Worm (Caenorhabditis elegans) whole organism, L3 larva: Measurements from ENCODE around the gene nhr-202.

Experiments
- R02D3.7 ChIP-seq: fragments of 150-350 bp; optimal IDR thresholded peaks from 2 replicates; lab custom pipeline; 2014; ENCODE audit warnings: missing biosample characterization, missing genetic modification characterization
- aly-2 ChIP-seq: fragments of 150-350 bp; optimal IDR thresholded peaks from 2 replicates; lab custom pipeline; 2014; ENCODE audit warnings: missing biosample characterization, missing genetic modification characterization
- ama-1 ChIP-seq: fragments of 150-350 bp; optimal IDR thresholded peaks from 2 replicates; lab custom pipeline; 2018
- ceh-16 ChIP-seq: sonication (generic microtip); optimal IDR thresholded peaks from 2 replicates; lab custom pipeline; 2017; ENCODE audit warnings: missing biosample characterization, missing genetic modification characterization
- ceh-28 ChIP-seq: fragments of 150-350 bp; optimal IDR thresholded peaks from 2 replicates; lab custom pipeline; 2014; ENCODE audit warnings: missing biosample characterization, missing genetic modification reagents, missing genetic modification characterization
- ceh-82 ChIP-seq: fragments of 150-350 bp; optimal IDR thresholded peaks from 2 replicates; lab custom pipeline; 2014; ENCODE audit warnings: missing biosample characterization, missing genetic modification characterization
- ceh-9 ChIP-seq: sonication (generic microtip); optimal IDR thresholded peaks from 2 replicates; lab custom pipeline; 2018; ENCODE audit warnings: missing biosample characterization, missing genetic modification characterization
- daf-12 ChIP-seq: fragments of 150-350 bp; optimal IDR thresholded peaks from 2 replicates; lab custom pipeline; 2014; ENCODE audit warnings: missing biosample characterization, missing genetic modification reagents, missing genetic modification characterization
- elt-1 ChIP-seq: fragments of 150-350 bp; optimal IDR thresholded peaks from 2 replicates; lab custom pipeline; 2014; ENCODE audit warnings: missing biosample characterization, missing genetic modification characterization
- elt-2 ChIP-seq: sonication (generic microtip); optimal IDR thresholded peaks from 2 replicates; lab custom pipeline; 2016; ENCODE audit warnings: missing genetic modification reagents, mild to moderate bottlenecking, missing genetic modification characterization, missing compliant biosample characterization
- elt-3 ChIP-seq, 3 experiments: fragments of 150-350 bp in 1 of 3; sonication (generic microtip) in 2 of 3; optimal IDR thresholded peaks; 2 replicates in 2 of 3; 4 replicates in 1 of 3; lab custom pipeline; 2014 to 2017; ENCODE audit warnings: missing biosample characterization in 3 of 3, missing genetic modification characterization in 3 of 3
- fkh-2 ChIP-seq: fragments of 150-350 bp; optimal IDR thresholded peaks from 2 replicates; lab custom pipeline; 2014; ENCODE audit warnings: missing biosample characterization, missing genetic modification reagents, missing genetic modification characterization
- fos-1 ChIP-seq: fragments of 150-350 bp; optimal IDR thresholded peaks from 2 replicates; lab custom pipeline; 2014; ENCODE audit warnings: missing biosample characterization, missing genetic modification characterization
- hmg-11 ChIP-seq: sonication (generic microtip); optimal IDR thresholded peaks from 2 replicates; lab custom pipeline; 2016; ENCODE audit warnings: missing genetic modification characterization, missing compliant biosample characterization
- jun-1 ChIP-seq: fragments of 150-350 bp; optimal IDR thresholded peaks from 2 replicates; lab custom pipeline; 2014; ENCODE audit warnings: missing biosample characterization, missing genetic modification reagents, missing genetic modification characterization
- lin-15B ChIP-seq: fragments of 150-350 bp; optimal IDR thresholded peaks from 2 replicates; lab custom pipeline; 2014; ENCODE audit warnings: missing biosample characterization, missing genetic modification characterization
- lin-39 ChIP-seq: fragments of 150-350 bp; optimal IDR thresholded peaks from 2 replicates; lab custom pipeline; 2018; ENCODE audit warnings: missing biosample characterization, missing genetic modification reagents, missing genetic modification characterization
- lsy-12 ChIP-seq: sonication (generic microtip); optimal IDR thresholded peaks from 2 replicates; lab custom pipeline; 2016; ENCODE audit warnings: mild to moderate bottlenecking, missing genetic modification characterization, missing compliant biosample characterization
- mdl-1 ChIP-seq: fragments of 150-350 bp; optimal IDR thresholded peaks from 2 replicates; lab custom pipeline; 2014; ENCODE audit warnings: missing biosample characterization, missing genetic modification characterization
- mml-1 ChIP-seq: fragments of 150-350 bp; sonication (generic microtip); optimal IDR thresholded peaks from 3 replicates; lab custom pipeline; 2014; ENCODE audit warnings: missing biosample characterization, missing genetic modification characterization
- nfya-1 ChIP-seq: sonication (generic microtip); optimal IDR thresholded peaks from 2 replicates; lab custom pipeline; 2017; ENCODE audit warnings: missing genetic modification characterization, mild to moderate bottlenecking, missing compliant biosample characterization, antibody characterized with exemption, moderate library complexity; ENCODE audit not compliant: insufficient read depth
- nhr-12 ChIP-seq: fragments of 150-350 bp; optimal IDR thresholded peaks from 2 replicates; lab custom pipeline; 2014; ENCODE audit warnings: missing biosample characterization, missing genetic modification characterization
- nhr-23 ChIP-seq: fragments of 150-350 bp; optimal IDR thresholded peaks from 2 replicates; lab custom pipeline; 2014; ENCODE audit warnings: missing biosample characterization, missing genetic modification reagents, missing genetic modification characterization
- nhr-237 ChIP-seq: fragments of 150-350 bp; optimal IDR thresholded peaks from 2 replicates; lab custom pipeline; 2014; ENCODE audit warnings: missing biosample characterization, missing genetic modification characterization
- nhr-25 ChIP-seq: sonication (generic microtip); optimal IDR thresholded peaks from 2 replicates; lab custom pipeline; 2017; ENCODE audit warnings: missing biosample characterization, missing genetic modification characterization
- nhr-28 ChIP-seq: fragments of 150-350 bp; optimal IDR thresholded peaks from 2 replicates; lab custom pipeline; 2014; ENCODE audit warnings: missing biosample characterization, missing genetic modification characterization
- nhr-67 ChIP-seq: fragments of 150-350 bp; optimal IDR thresholded peaks from 2 replicates; lab custom pipeline; 2014; ENCODE audit warnings: missing biosample characterization, missing genetic modification characterization
- nhr-76 ChIP-seq: fragments of 150-350 bp; sonication (generic microtip); optimal IDR thresholded peaks from 5 replicates; lab custom pipeline; 2014; ENCODE audit warnings: missing biosample characterization, missing genetic modification characterization
- nhr-77 ChIP-seq: fragments of 150-350 bp; optimal IDR thresholded peaks from 2 replicates; lab custom pipeline; 2014; ENCODE audit warnings: missing biosample characterization, missing genetic modification characterization
- pha-4 ChIP-seq: fragments of 150-350 bp; optimal IDR thresholded peaks from 2 replicates; lab custom pipeline; 2014; ENCODE audit warnings: missing biosample characterization, missing genetic modification reagents, missing genetic modification characterization
- pqm-1 ChIP-seq: fragments of 150-350 bp; optimal IDR thresholded peaks from 2 replicates; lab custom pipeline; 2017; ENCODE audit warnings: missing biosample characterization, missing genetic modification characterization, inconsistent platforms
- skn-1 ChIP-seq: fragments of 150-350 bp; optimal IDR thresholded peaks from 2 replicates; lab custom pipeline; 2014; ENCODE audit warnings: missing biosample characterization, missing genetic modification characterization
- snpc-4 ChIP-seq: fragments of 150-350 bp; optimal IDR thresholded peaks from 2 replicates; lab custom pipeline; 2014; ENCODE audit warnings: missing biosample characterization, missing genetic modification characterization
- tbx-2 ChIP-seq: sonication (generic microtip); optimal IDR thresholded peaks from 2 replicates; lab custom pipeline; 2016; ENCODE audit warnings: mild to moderate bottlenecking, missing genetic modification characterization, missing compliant biosample characterization
- unc-39 ChIP-seq: sonication (generic microtip); optimal IDR thresholded peaks from 4 replicates; lab custom pipeline; 2017; ENCODE audit warnings: missing biosample characterization, missing genetic modification characterization
- unc-62 ChIP-seq: fragments of 150-350 bp; sonication (generic microtip); optimal IDR thresholded peaks from 4 replicates; lab custom pipeline; 2014; ENCODE audit warnings: missing biosample characterization, missing genetic modification reagents, missing genetic modification characterization

Gene nhr-202

ce11 chrV:494284-494683 lies 31.9 kb downstream of the nhr-202 start, which contains the start of gene nhr-131:
Gene nhr-131 (plus strand): TSS chrV:494370.
- TF ChIP-seq mdl-1 (tag; lab: Kevin White, UChicago) (no peak), jun-1 (tag; lab: Kevin White, UChicago) (peak; percentile 40), nhr-25 (tag; lab: Kevin White, UChicago) (no peak), lin-39 (tag; lab: Kevin White, UChicago) (no peak), ama-1 (lab: Kevin White, UChicago) (no peak), ceh-82 (tag; lab: Kevin White, UChicago) (no peak), unc-39 (tag; lab: Kevin White, UChicago) (no peak), aly-2 (tag; lab: Kevin White, UChicago) (no peak), ceh-9 (tag; lab: Kevin White, UChicago) (no peak), pha-4 (tag; lab: Kevin White, UChicago) (peak; percentile 47), ceh-28 (tag; lab: Kevin White, UChicago) (peak; percentile 66), elt-3 (tag; optimal IDR thresholded peaks at IDR 0.05; lab: Kevin White, UChicago) (peak in 2 of 3 experiments; percentile 33 to 43), fkh-2 (tag; lab: Kevin White, UChicago) (no peak), pqm-1 (tag; lab: Kevin White, UChicago) (peak; percentile 30), nhr-23 (peak; percentile 30), elt-2 (tag; lab: Kevin White, UChicago) (peak; percentile 70), snpc-4 (tag; lab: Kevin White, UChicago) (no peak), daf-12 (tag; lab: Kevin White, UChicago) (no peak)
- TF ChIP-seq, all 47 proteins: peak for 7

ce11 chrV:497399-497798 lies 35.0 kb downstream of the nhr-202 start, which contains the start of gene T01G6.1:
Gene T01G6.1 (plus strand): TSS chrV:497699.
- no peak for TF ChIP-seq nhr-25 (tag; lab: Kevin White, UChicago)
- TF ChIP-seq hmg-11 (tag; lab: Kevin White, UChicago), result no peak
- no peak for TF ChIP-seq fos-1 (tag; lab: Kevin White, UChicago)
- TF ChIP-seq snpc-4 (tag; lab: Kevin White, UChicago), result no peak
- TF ChIP-seq nhr-28 (tag; lab: Kevin White, UChicago), result no peak
- TF ChIP-seq jun-1 (tag; lab: Kevin White, UChicago), result no peak
- TF ChIP-seq unc-62 (GFP tag; lab: Kevin White, UChicago), result no peak
- no peak for TF ChIP-seq nhr-237 (tag; lab: Kevin White, UChicago)
- TF ChIP-seq, all 47 proteins: peak for 0

- TF ChIP-seq nhr-28 (tag; lab: Kevin White, UChicago) (no peak), ceh-16 (tag; lab: Kevin White, UChicago) (no peak), aly-2 (tag; lab: Kevin White, UChicago) (no peak), lin-15B (tag; lab: Kevin White, UChicago) (no peak), mml-1 (tag; lab: Kevin White, UChicago) (no peak), nhr-67 (tag; lab: Kevin White, UChicago) (no peak), elt-2 (tag; lab: Kevin White, UChicago) (no peak), nhr-77 (tag; lab: Kevin White, UChicago) (no peak), R02D3.7 (tag; lab: Kevin White, UChicago) (no peak), skn-1 (no peak), unc-62 (GFP tag; lab: Kevin White, UChicago) (no peak), jun-1 (tag; lab: Kevin White, UChicago) (no peak), fos-1 (tag; lab: Kevin White, UChicago) (no peak), elt-1 (tag; lab: Kevin White, UChicago) (no peak), nfya-1 (tag; lab: Kevin White, UChicago) (no peak), nhr-12 (tag; lab: Kevin White, UChicago) (no peak), nhr-76 (tag; lab: Kevin White, UChicago) (no peak), lin-39 (tag; lab: Kevin White, UChicago) (no peak), snpc-4 (tag; lab: Kevin White, UChicago) (no peak)
These were observed 38.1 kb downstream of the nhr-202 start for ce11 chrV:500535-500934.

ce11 chrV:501230-501629 lies 38.8 kb downstream of the nhr-202 start, which contains the start of gene str-256:
Gene str-256 (minus strand): TSS chrV:501330.
- TF ChIP-seq aly-2 (tag; lab: Kevin White, UChicago) (no peak), ceh-9 (tag; lab: Kevin White, UChicago) (no peak), nhr-25 (tag; lab: Kevin White, UChicago) (no peak), hmg-11 (tag; lab: Kevin White, UChicago) (no peak), pha-4 (tag; lab: Kevin White, UChicago) (no peak), mdl-1 (tag; lab: Kevin White, UChicago) (no peak), nfya-1 (tag; lab: Kevin White, UChicago) (no peak), tbx-2 (tag; lab: Kevin White, UChicago) (no peak), fos-1 (tag; lab: Kevin White, UChicago) (no peak), unc-62 (GFP tag; lab: Kevin White, UChicago) (no peak), lsy-12 (tag; lab: Kevin White, UChicago) (no peak), ceh-82 (tag; lab: Kevin White, UChicago) (no peak), nhr-28 (tag; lab: Kevin White, UChicago) (no peak), fkh-2 (tag; lab: Kevin White, UChicago) (no peak)
